Fruit fly (Drosophila melanogaster) whole organism, embryonic: ENCODE results near the gene CG31174.

ENCODE experiments used
- Abd-B ChIP-seq: fragments of 200-800 bp; sonication (Bioruptor generic); optimal IDR thresholded peaks from 2 replicates; lab custom pipeline; 2018; ENCODE audit warnings: missing biosample characterization, mild to moderate bottlenecking, missing genetic modification characterization, moderate library complexity
- C15 ChIP-seq: fragments of 200-800 bp; sonication (Bioruptor generic); IDR thresholded peaks from 3 replicates; pipeline ENCODE4 v1.3.6; 2022; ENCODE audit warnings: missing biosample characterization, missing genetic modification characterization
- CG10366 ChIP-seq: fragments of 200-800 bp; sonication (Bioruptor generic); IDR thresholded peaks from 2 replicates; pipeline ENCODE4 v1.3.6; 2022; ENCODE audit warnings: missing biosample characterization, missing genetic modification characterization
- CG10462 ChIP-seq: fragments of 200-800 bp; sonication (Bioruptor generic); optimal IDR thresholded peaks from 2 replicates; lab custom pipeline; 2016; ENCODE audit warnings: missing biosample characterization, missing genetic modification characterization
- CG10565 ChIP-seq: fragments of 200-800 bp; sonication (Bioruptor generic); optimal IDR thresholded peaks from 3 replicates; lab custom pipeline; 2016; ENCODE audit warnings: missing biosample characterization, mild to moderate bottlenecking, missing genetic modification characterization
- CG11504 ChIP-seq: fragments of 200-800 bp; sonication (Bioruptor generic); optimal IDR thresholded peaks from 3 replicates; lab custom pipeline; 2019; ENCODE audit warnings: missing biosample characterization, mild to moderate bottlenecking, missing genetic modification characterization, moderate library complexity
- CG12155 ChIP-seq: fragments of 200-800 bp; sonication (Bioruptor generic); optimal IDR thresholded peaks from 3 replicates; lab custom pipeline; 2016; ENCODE audit warnings: missing biosample characterization, missing genetic modification characterization
- CG12219 ChIP-seq: fragments of 200-800 bp; sonication (Bioruptor generic); optimal IDR thresholded peaks from 3 replicates; lab custom pipeline; 2018; ENCODE audit warnings: missing biosample characterization, mild to moderate bottlenecking, missing genetic modification characterization
- CG1233 ChIP-seq: fragments of 200-800 bp; sonication (Bioruptor generic); optimal IDR thresholded peaks from 4 replicates; lab custom pipeline; 2018; ENCODE audit warnings: missing biosample characterization, mild to moderate bottlenecking, missing genetic modification characterization
- CG14965 ChIP-seq: fragments of 200-800 bp; sonication (Bioruptor generic); optimal IDR thresholded peaks from 2 replicates; lab custom pipeline; 2016; ENCODE audit warnings: missing biosample characterization, missing genetic modification characterization, borderline replicate concordance
- CG17829 ChIP-seq: fragments of 200-800 bp; optimal IDR thresholded peaks from 2 replicates; lab custom pipeline; 2019; ENCODE audit warnings: missing biosample characterization, mild to moderate bottlenecking, missing genetic modification characterization, moderate library complexity
- CG2199 ChIP-seq: fragments of 200-800 bp; sonication (Bioruptor generic); IDR thresholded peaks from 3 replicates; pipeline ENCODE4 v1.3.6; 2022; ENCODE audit warnings: missing biosample characterization, missing genetic modification characterization
- CG32767 ChIP-seq: fragments of 200-800 bp; sonication (Bioruptor generic); IDR thresholded peaks from 2 replicates; pipeline ENCODE4 v1.3.6; 2022; ENCODE audit warnings: missing biosample characterization, missing genetic modification characterization
- CG3407 ChIP-seq: fragments of 200-800 bp; sonication (Bioruptor generic); optimal IDR thresholded peaks from 2 replicates; lab custom pipeline; 2018; ENCODE audit warnings: missing biosample characterization, mild to moderate bottlenecking, missing genetic modification characterization
- CG3838 ChIP-seq: fragments of 200-800 bp; sonication (Bioruptor generic); optimal IDR thresholded peaks from 3 replicates; lab custom pipeline; 2016; ENCODE audit warnings: missing biosample characterization, missing genetic modification characterization
- CG3847 ChIP-seq: fragments of 200-800 bp; sonication (Bioruptor generic); IDR thresholded peaks from 2 replicates; pipeline ENCODE4 v1.3.6; 2022; ENCODE audit warnings: missing biosample characterization, missing genetic modification characterization
- CG43689 ChIP-seq: fragments of 200-800 bp; sonication (Bioruptor generic); IDR thresholded peaks from 2 replicates; pipeline ENCODE4 v1.3.6; 2022; ENCODE audit warnings: missing biosample characterization, missing genetic modification characterization
- CG4617 ChIP-seq: fragments of 200-800 bp; sonication (Bioruptor generic); optimal IDR thresholded peaks from 3 replicates; lab custom pipeline; 2016; ENCODE audit warnings: missing biosample characterization, missing genetic modification characterization, borderline replicate concordance
- CG7786 ChIP-seq: fragments of 200-800 bp; sonication (Bioruptor generic); optimal IDR thresholded peaks from 2 replicates; lab custom pipeline; 2016; ENCODE audit warnings: missing biosample characterization, missing genetic modification characterization
- CG7963 ChIP-seq: fragments of 200-800 bp; sonication (Bioruptor generic); IDR thresholded peaks from 3 replicates; pipeline ENCODE4 v1.3.6; 2022; ENCODE audit warnings: missing biosample characterization, missing genetic modification characterization; ENCODE audit not compliant: partially characterized antibody
- Dbx ChIP-seq: fragments of 200-800 bp; sonication (Bioruptor generic); IDR thresholded peaks from 3 replicates; pipeline ENCODE4 v1.3.6; 2022; ENCODE audit warnings: missing biosample characterization, missing genetic modification characterization
- Dfd ChIP-seq, 2 experiments: fragments of >200 bp; optimal IDR thresholded peaks; 2 replicates each; lab custom pipeline; 2017; ENCODE audit warnings: missing biosample characterization in 2 of 2, missing genetic modification characterization in 2 of 2
- Doc2 ChIP-seq: fragments of 200-800 bp; sonication (Bioruptor generic); IDR thresholded peaks from 2 replicates; pipeline ENCODE4 v1.3.6; 2022; ENCODE audit warnings: missing biosample characterization, missing genetic modification characterization
- H15 ChIP-seq: fragments of 200-800 bp; sonication (Bioruptor generic); IDR thresholded peaks from 3 replicates; pipeline ENCODE4 v1.3.6; 2022; ENCODE audit warnings: missing biosample characterization, missing genetic modification characterization
- MESR4 ChIP-seq: fragments of 200-800 bp; sonication (Bioruptor generic); optimal IDR thresholded peaks from 2 replicates; lab custom pipeline; 2018; ENCODE audit warnings: missing biosample characterization, mild to moderate bottlenecking, missing genetic modification characterization, moderate library complexity
- NK7.1 ChIP-seq: fragments of 200-800 bp; sonication (Bioruptor generic); optimal IDR thresholded peaks from 3 replicates; lab custom pipeline; 2016; ENCODE audit warnings: missing biosample characterization, missing genetic modification characterization
- Opbp ChIP-seq: fragments of 200-800 bp; sonication (Bioruptor generic); IDR thresholded peaks from 3 replicates; pipeline ENCODE4 v1.3.6; 2022; ENCODE audit warnings: missing biosample characterization, missing genetic modification characterization; ENCODE audit not compliant: partially characterized antibody
- Rfx ChIP-seq: fragments of 200-800 bp; sonication (Bioruptor generic); IDR thresholded peaks from 2 replicates; pipeline ENCODE4 v1.3.6; 2022; ENCODE audit warnings: missing biosample characterization, missing genetic modification characterization
- Six4 ChIP-seq: fragments of 200-800 bp; sonication (Bioruptor generic); optimal IDR thresholded peaks from 2 replicates; lab custom pipeline; 2016; ENCODE audit warnings: missing biosample characterization, missing genetic modification characterization
- Vsx1 ChIP-seq: fragments of 200-800 bp; sonication (Bioruptor generic); optimal IDR thresholded peaks from 2 replicates; lab custom pipeline; 2017; ENCODE audit warnings: missing biosample characterization, mild to moderate bottlenecking, missing genetic modification characterization, missing genetic modification reagents
- ab ChIP-seq: fragments of 200-800 bp; sonication (Bioruptor generic); optimal IDR thresholded peaks from 2 replicates; lab custom pipeline; 2016; ENCODE audit warnings: missing biosample characterization, missing genetic modification characterization
- bigmax ChIP-seq: fragments of 200-800 bp; sonication (Bioruptor generic); optimal IDR thresholded peaks from 2 replicates; lab custom pipeline; 2018; ENCODE audit warnings: missing biosample characterization, mild to moderate bottlenecking, missing genetic modification characterization
- bowl ChIP-seq: fragments of 200-800 bp; sonication (Bioruptor generic); IDR thresholded peaks from 2 replicates; pipeline ENCODE4 v1.3.6; 2022; ENCODE audit warnings: missing biosample characterization, missing genetic modification characterization
- ci ChIP-seq: fragments of 200-800 bp; sonication (Bioruptor generic); IDR thresholded peaks from 3 replicates; pipeline ENCODE4 v1.3.6; 2022; ENCODE audit warnings: missing biosample characterization, missing genetic modification characterization
- dysf ChIP-seq: fragments of 200-800 bp; sonication (Bioruptor generic); IDR thresholded peaks from 3 replicates; pipeline ENCODE4 v1.3.6; 2022; ENCODE audit warnings: missing biosample characterization, missing genetic modification characterization
- eve ChIP-seq, 2 experiments: fragments of >200 bp; optimal IDR thresholded peaks; 2 replicates each; lab custom pipeline; 2017; ENCODE audit warnings: missing biosample characterization in 2 of 2, missing genetic modification characterization in 2 of 2
- fd96Cb ChIP-seq: fragments of 200-800 bp; sonication (Bioruptor generic); optimal IDR thresholded peaks from 2 replicates; lab custom pipeline; 2018; ENCODE audit warnings: missing biosample characterization, mild to moderate bottlenecking, missing genetic modification characterization, moderate library complexity
- gsb-n ChIP-seq: fragments of 200-800 bp; sonication (Bioruptor generic); optimal IDR thresholded peaks from 3 replicates; lab custom pipeline; 2018; ENCODE audit warnings: missing biosample characterization, mild to moderate bottlenecking, missing genetic modification characterization
- h ChIP-seq: fragments of >200 bp; optimal IDR thresholded peaks from 2 replicates; lab custom pipeline; 2017
- ham ChIP-seq: fragments of 200-800 bp; sonication (Bioruptor generic); IDR thresholded peaks from 2 replicates; pipeline ENCODE4 v1.3.6; 2022; ENCODE audit warnings: missing biosample characterization, missing genetic modification characterization
- hth ChIP-seq: fragments of >200 bp; optimal IDR thresholded peaks from 2 replicates; lab custom pipeline; 2017; ENCODE audit warnings: inconsistent platforms
- mirr ChIP-seq: fragments of 200-800 bp; sonication (Bioruptor generic); optimal IDR thresholded peaks from 3 replicates; lab custom pipeline; 2018; ENCODE audit warnings: missing biosample characterization, mild to moderate bottlenecking, missing genetic modification characterization
- nerfin-2 ChIP-seq: fragments of 200-800 bp; sonication (Bioruptor generic); IDR thresholded peaks from 2 replicates; pipeline ENCODE4 v1.3.6; 2022; ENCODE audit warnings: missing biosample characterization, missing genetic modification characterization; ENCODE audit not compliant: partially characterized antibody
- peb ChIP-seq: fragments of 200-800 bp; sonication (Bioruptor generic); IDR thresholded peaks from 2 replicates; pipeline ENCODE4 v1.3.6; 2022; ENCODE audit warnings: missing biosample characterization, missing genetic modification characterization
- pfk ChIP-seq: fragments of 200-800 bp; sonication (Bioruptor generic); optimal IDR thresholded peaks from 2 replicates; lab custom pipeline; 2018; ENCODE audit warnings: missing biosample characterization, mild to moderate bottlenecking, missing genetic modification characterization, moderate library complexity
- pzg ChIP-seq: fragments of 200-800 bp; sonication (Bioruptor generic); optimal IDR thresholded peaks from 3 replicates; lab custom pipeline; 2018; ENCODE audit warnings: missing biosample characterization, mild to moderate bottlenecking, missing genetic modification characterization, moderate library complexity
- seq ChIP-seq: fragments of 200-800 bp; sonication (Bioruptor generic); IDR thresholded peaks from 2 replicates; pipeline ENCODE4 v1.3.6; 2022; ENCODE audit warnings: missing biosample characterization, missing genetic modification characterization
- sim ChIP-seq: fragments of 200-800 bp; sonication (Bioruptor generic); IDR thresholded peaks from 2 replicates; pipeline ENCODE4 v1.3.6; 2022; ENCODE audit warnings: missing biosample characterization, missing genetic modification characterization
- tio ChIP-seq: fragments of 200-800 bp; sonication (Bioruptor generic); optimal IDR thresholded peaks from 2 replicates; lab custom pipeline; 2017; ENCODE audit warnings: missing biosample characterization, missing genetic modification characterization, inconsistent platforms
- twi ChIP-seq: fragments of 200-800 bp; optimal IDR thresholded peaks from 2 replicates; lab custom pipeline; 2019; ENCODE audit warnings: missing biosample characterization, mild to moderate bottlenecking, missing genetic modification characterization, moderate library complexity

The CG31174 gene

DNA sequence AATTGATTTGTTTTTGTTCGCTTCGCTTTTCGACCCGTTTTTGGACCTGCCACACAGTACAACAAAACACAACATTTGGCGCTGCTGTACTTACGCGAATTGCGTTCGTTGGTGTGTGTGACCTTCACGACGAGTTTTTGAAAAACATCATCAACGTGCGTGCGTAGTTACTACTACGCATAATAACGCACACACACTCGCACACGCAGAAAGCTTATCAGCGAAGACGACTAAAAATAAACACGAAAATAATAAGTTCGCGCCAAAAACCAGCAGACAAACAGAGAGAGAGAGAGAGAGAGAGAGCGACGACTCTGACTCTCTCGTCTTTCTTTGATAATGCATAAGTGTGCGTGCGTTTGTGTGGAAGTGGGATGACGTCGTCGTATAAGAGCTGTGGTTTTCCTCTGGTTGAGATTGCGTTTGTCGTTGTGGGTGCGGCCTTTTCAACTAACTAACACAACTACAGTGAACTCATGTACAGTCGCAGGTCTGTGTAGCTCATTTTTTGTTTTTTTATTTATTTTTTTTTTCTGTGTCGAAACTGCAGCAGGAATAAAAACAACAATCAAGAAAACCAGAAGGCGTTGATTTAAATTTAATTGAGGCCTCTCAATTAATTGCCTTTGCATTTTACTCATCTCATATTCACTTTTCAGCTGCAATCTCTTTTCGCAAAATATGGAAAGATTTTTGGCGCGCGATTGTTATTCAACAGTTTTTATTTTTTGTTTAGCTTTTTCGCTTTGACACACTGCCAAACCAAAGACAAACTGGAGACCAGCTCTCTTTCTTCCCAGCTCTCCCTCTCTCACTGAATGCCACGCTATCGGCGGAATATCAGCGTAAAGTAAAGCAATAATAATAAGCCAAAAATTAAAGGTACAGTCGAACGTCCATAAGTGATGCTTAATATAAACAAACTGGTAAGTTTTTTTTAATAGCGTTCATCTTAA, 15.4 kb downstream of the CG31174 start (continued):
- TF ChIP-seq H15 (no peak), dysf (no peak), CG4617 (GFP tag; lab: Kevin White, UChicago) (no peak), Abd-B (GFP tag; lab: Kevin White, UChicago) (no peak), gsb-n (no peak), pfk (no peak), sim (GFP tag; lab: Robert Waterston, UW) (no peak; the same call in 1 of the 2 replicates), CG3838 (GFP tag; lab: Kevin White, UChicago) (no peak), Doc2 (GFP tag; lab: Robert Waterston, UW) (no peak), CG2199 (GFP tag; lab: Robert Waterston, UW) (peak; percentile 79; the same call in 2 of the 3 replicates), CG10462 (GFP tag; lab: Kevin White, UChicago) (no peak), eve (GFP tag; optimal IDR thresholded peaks at IDR 0.05; lab: Kevin White, UChicago) (peak in 1 of 2 experiments; percentile 70), CG3847 (GFP tag; lab: Robert Waterston, UW) (no peak), CG3407 (GFP tag; lab: Kevin White, UChicago) (no peak), tio (GFP tag; lab: Kevin White, UChicago) (no peak), Rfx (GFP tag; lab: Robert Waterston, UW) (no peak; the same call in 1 of the 2 replicates), Vsx1 (GFP tag; lab: Kevin White, UChicago) (no peak), bigmax (GFP tag; lab: Kevin White, UChicago) (no peak), CG7786 (GFP tag; lab: Kevin White, UChicago) (no peak), mirr (GFP tag; lab: Kevin White, UChicago) (peak; percentile 89), CG10366 (GFP tag; lab: Robert Waterston, UW) (no peak), hth (lab: Kevin White, UChicago) (no peak), nerfin-2 (GFP tag; lab: Robert Waterston, UW) (no peak), CG1233 (GFP tag; lab: Kevin White, UChicago) (no peak), ab (GFP tag; lab: Kevin White, UChicago) (no peak), pzg (GFP tag; lab: Kevin White, UChicago) (no peak), CG11504 (tag; lab: Kevin White, UChicago) (no peak), fd96Cb (tag; lab: Kevin White, UChicago) (no peak), CG43689 (GFP tag; lab: Robert Waterston, UW) (no peak), CG7963 (GFP tag; lab: Robert Waterston, UW) (no peak), C15 (GFP tag; lab: Robert Waterston, UW) (no peak), bowl (GFP tag; lab: Robert Waterston, UW) (no peak), twi (tag; lab: Kevin White, UChicago) (no peak), h (no peak), CG12219 (GFP tag; lab: Kevin White, UChicago) (no peak), peb (GFP tag; lab: Robert Waterston, UW) (no peak), Opbp (GFP tag; lab: Robert Waterston, UW) (0 out of 3 replicates have a peak, but pooled peaks have one; percentile 9), Dfd (GFP tag; optimal IDR thresholded peaks at IDR 0.05; lab: Kevin White, UChicago) (no peak), NK7.1 (GFP tag; lab: Kevin White, UChicago) (no peak), CG17829 (tag; lab: Kevin White, UChicago) (no peak), seq (GFP tag; lab: Robert Waterston, UW) (peak; percentile 30; the same call in 1 of the 2 replicates), ham (GFP tag; lab: Robert Waterston, UW) (no peak), MESR4 (GFP tag; lab: Kevin White, UChicago) (no peak), CG32767 (GFP tag; lab: Robert Waterston, UW) (no peak), Six4 (no peak), CG12155 (GFP tag; lab: Kevin White, UChicago) (no peak), Dbx (GFP tag; lab: Robert Waterston, UW) (0 out of 3 replicates have a peak, but pooled peaks have one; percentile 10), CG14965 (GFP tag; lab: Kevin White, UChicago) (peak; percentile 1), ci (GFP tag; lab: Robert Waterston, UW) (peak; percentile 45; the same call in 2 of the 3 replicates), CG10565 (GFP tag; lab: Kevin White, UChicago) (no peak)
